Worm (Caenorhabditis elegans) whole organism, mixed stage, embryonic: ENCODE results near the gene cyp-33D1.

Experiments used
- blmp-1 ChIP-seq: fragments of 150-350 bp; optimal IDR thresholded peaks from 2 replicates; lab custom pipeline; 2014; ENCODE audit warnings: missing biosample characterization, missing genetic modification characterization
- ceh-39 ChIP-seq: fragments of 150-350 bp; optimal IDR thresholded peaks from 2 replicates; lab custom pipeline; 2014; ENCODE audit warnings: missing biosample characterization, missing genetic modification characterization
- ceh-43 ChIP-seq: fragments of 200-800 bp; sonication (Bioruptor generic); optimal IDR thresholded peaks from 2 replicates; lab custom pipeline; 2018; ENCODE audit warnings: mild to moderate bottlenecking, missing genetic modification characterization, moderate library complexity, missing compliant biosample characterization
- ceh-83 ChIP-seq: fragments of 200-800 bp; sonication (Bioruptor generic); optimal IDR thresholded peaks from 2 replicates; lab custom pipeline; 2018; ENCODE audit warnings: mild to moderate bottlenecking, missing genetic modification characterization, missing compliant biosample characterization
- ces-1 ChIP-seq: fragments of 150-350 bp; optimal IDR thresholded peaks from 2 replicates; lab custom pipeline; 2014; ENCODE audit warnings: missing biosample characterization, missing genetic modification reagents, missing genetic modification characterization
- cnd-1 ChIP-seq: fragments of 200-800 bp; sonication (Bioruptor generic); optimal IDR thresholded peaks from 2 replicates; lab custom pipeline; 2018; ENCODE audit warnings: mild to moderate bottlenecking, missing genetic modification characterization, missing compliant biosample characterization
- drap-1 ChIP-seq: fragments of 200-800 bp; sonication (Bioruptor generic); optimal IDR thresholded peaks from 3 replicates; lab custom pipeline; 2018; ENCODE audit warnings: mild to moderate bottlenecking, missing genetic modification characterization, missing compliant biosample characterization
- elt-1 ChIP-seq: sonication (generic microtip); optimal IDR thresholded peaks from 2 replicates; lab custom pipeline; 2017; ENCODE audit warnings: missing genetic modification characterization, mild to moderate bottlenecking, missing compliant biosample characterization, antibody characterized with exemption, moderate library complexity, borderline replicate concordance; ENCODE audit not compliant: insufficient read depth
- elt-3 ChIP-seq: fragments of 150-350 bp; optimal IDR thresholded peaks from 2 replicates; lab custom pipeline; 2014; ENCODE audit warnings: missing biosample characterization, missing genetic modification characterization
- flh-1 ChIP-seq: fragments of 200-800 bp; sonication (Bioruptor generic); optimal IDR thresholded peaks from 2 replicates; lab custom pipeline; 2018; ENCODE audit warnings: mild to moderate bottlenecking, missing genetic modification characterization, moderate library complexity, missing compliant biosample characterization
- ham-2 ChIP-seq: fragments of 200-800 bp; sonication (Bioruptor generic); optimal IDR thresholded peaks from 2 replicates; lab custom pipeline; 2018; ENCODE audit warnings: mild to moderate bottlenecking, missing genetic modification characterization, missing compliant biosample characterization
- hlh-1 ChIP-seq: fragments of 150-350 bp; optimal IDR thresholded peaks from 2 replicates; lab custom pipeline; 2014; ENCODE audit warnings: missing biosample characterization, missing genetic modification reagents, missing genetic modification characterization
- lin-13 ChIP-seq: fragments of 150-350 bp; optimal IDR thresholded peaks from 2 replicates; lab custom pipeline; 2014; ENCODE audit warnings: missing biosample characterization, missing genetic modification characterization
- lin-32 ChIP-seq: fragments of 200-800 bp; sonication (Bioruptor generic); optimal IDR thresholded peaks from 2 replicates; lab custom pipeline; 2018; ENCODE audit warnings: mild to moderate bottlenecking, missing genetic modification characterization, missing compliant biosample characterization
- lsy-2 ChIP-seq: fragments of 150-350 bp; optimal IDR thresholded peaks from 2 replicates; lab custom pipeline; 2014; ENCODE audit warnings: missing biosample characterization, missing genetic modification characterization
- mab-5 ChIP-seq: fragments of 150-350 bp; optimal IDR thresholded peaks from 2 replicates; lab custom pipeline; 2014; ENCODE audit warnings: missing biosample characterization, missing genetic modification characterization
- mep-1 ChIP-seq: fragments of 150-350 bp; optimal IDR thresholded peaks from 2 replicates; lab custom pipeline; 2017; ENCODE audit warnings: missing biosample characterization, missing genetic modification reagents, missing genetic modification characterization, inconsistent platforms
- mls-2 ChIP-seq: sonication (generic microtip); optimal IDR thresholded peaks from 2 replicates; lab custom pipeline; 2016; ENCODE audit warnings: mild to moderate bottlenecking, missing genetic modification characterization, moderate library complexity, missing compliant biosample characterization
- nhr-12 ChIP-seq: fragments of 150-350 bp; optimal IDR thresholded peaks from 2 replicates; lab custom pipeline; 2014; ENCODE audit warnings: missing biosample characterization, missing genetic modification characterization
- nhr-2 ChIP-seq: fragments of 150-350 bp; optimal IDR thresholded peaks from 2 replicates; lab custom pipeline; 2014; ENCODE audit warnings: missing biosample characterization, missing genetic modification characterization
- nhr-237 ChIP-seq: fragments of 150-350 bp; optimal IDR thresholded peaks from 2 replicates; lab custom pipeline; 2014; ENCODE audit warnings: missing biosample characterization, missing genetic modification characterization
- nhr-28 ChIP-seq: fragments of 150-350 bp; optimal IDR thresholded peaks from 2 replicates; lab custom pipeline; 2014; ENCODE audit warnings: missing biosample characterization, missing genetic modification characterization
- nhr-76 ChIP-seq: sonication (generic microtip); optimal IDR thresholded peaks from 2 replicates; lab custom pipeline; 2017; ENCODE audit warnings: missing biosample characterization, missing genetic modification characterization
- pha-4 ChIP-seq: fragments of 150-350 bp; optimal IDR thresholded peaks from 2 replicates; lab custom pipeline; 2018; ENCODE audit warnings: missing biosample characterization, missing genetic modification reagents, missing genetic modification characterization
- sem-2 ChIP-seq: fragments of 200-800 bp; sonication (Bioruptor generic); optimal IDR thresholded peaks from 2 replicates; lab custom pipeline; 2018; ENCODE audit warnings: mild to moderate bottlenecking, missing genetic modification characterization, missing compliant biosample characterization
- snpc-4 ChIP-seq: fragments of 150-350 bp; optimal IDR thresholded peaks from 2 replicates; lab custom pipeline; 2014; ENCODE audit warnings: missing biosample characterization, missing genetic modification characterization
- sptf-1 ChIP-seq: sonication (generic microtip); optimal IDR thresholded peaks from 2 replicates; lab custom pipeline; 2017; ENCODE audit warnings: mild to moderate bottlenecking, missing genetic modification characterization, moderate library complexity, missing compliant biosample characterization
- tbx-8 ChIP-seq: fragments of 200-800 bp; sonication (Bioruptor generic); optimal IDR thresholded peaks from 2 replicates; lab custom pipeline; 2018; ENCODE audit warnings: mild to moderate bottlenecking, missing genetic modification characterization, moderate library complexity, missing compliant biosample characterization
- unc-120 ChIP-seq: sonication (generic microtip); optimal IDR thresholded peaks from 2 replicates; lab custom pipeline; 2017; ENCODE audit warnings: missing genetic modification characterization, missing compliant biosample characterization; ENCODE audit not compliant: poor library complexity, severe bottlenecking
- unc-39 ChIP-seq: fragments of 150-350 bp; optimal IDR thresholded peaks from 2 replicates; lab custom pipeline; 2014; ENCODE audit warnings: missing biosample characterization, missing genetic modification characterization
- unc-62 ChIP-seq: fragments of 150-350 bp; optimal IDR thresholded peaks from 2 replicates; lab custom pipeline; 2014; ENCODE audit warnings: missing biosample characterization, missing genetic modification reagents, missing genetic modification characterization
- zip-8 ChIP-seq: fragments of 150-350 bp; optimal IDR thresholded peaks from 2 replicates; lab custom pipeline; 2014; ENCODE audit warnings: missing biosample characterization, missing genetic modification characterization
- ztf-11 ChIP-seq: fragments of 150-350 bp; optimal IDR thresholded peaks from 2 replicates; lab custom pipeline; 2014; ENCODE audit warnings: missing biosample characterization, missing genetic modification characterization

Gene cyp-33D1

ce11 chrV:16145009-16145408, 30.6 kb downstream of the cyp-33D1 start:
- TF ChIP-seq sem-2 (GFP tag; lab: Kevin White, UChicago) (no peak), nhr-2 (tag; lab: Kevin White, UChicago) (no peak), unc-62 (GFP tag; lab: Kevin White, UChicago) (no peak), sptf-1 (tag; lab: Kevin White, UChicago) (no peak), cnd-1 (tag; lab: Kevin White, UChicago) (no peak), nhr-28 (no peak), flh-1 (GFP tag; lab: Kevin White, UChicago) (no peak), ceh-39 (tag; lab: Kevin White, UChicago) (no peak), unc-120 (tag; lab: Kevin White, UChicago) (no peak), ceh-83 (GFP tag; lab: Kevin White, UChicago) (no peak), lin-13 (tag; lab: Kevin White, UChicago) (no peak), elt-3 (no peak), tbx-8 (no peak), hlh-1 (tag; lab: Kevin White, UChicago) (no peak), ceh-43 (GFP tag; lab: Kevin White, UChicago) (no peak), drap-1 (GFP tag; lab: Kevin White, UChicago) (no peak), blmp-1 (tag; lab: Kevin White, UChicago) (no peak), mep-1 (no peak), nhr-237 (no peak), mls-2 (tag; lab: Kevin White, UChicago) (no peak)

- no peak for TF ChIP-seq mab-5 (tag; lab: Kevin White, UChicago)
- TF ChIP-seq cnd-1 (tag; lab: Kevin White, UChicago), result no peak
- no peak for TF ChIP-seq nhr-2 (tag; lab: Kevin White, UChicago)
- no peak for TF ChIP-seq lsy-2 (tag; lab: Kevin White, UChicago)
- no peak for TF ChIP-seq blmp-1 (tag; lab: Kevin White, UChicago)
- TF ChIP-seq nhr-237, result no peak
These were observed 32.5 kb downstream of the cyp-33D1 start, which contains the start of gene fbxa-88 for ce11 chrV:16143066-16143581. Gene fbxa-88, minus strand, starts transcription at chrV:16143116.

- TF ChIP-seq unc-120 (tag; lab: Kevin White, UChicago) (no peak), ham-2 (GFP tag; lab: Kevin White, UChicago) (no peak), drap-1 (GFP tag; lab: Kevin White, UChicago) (no peak), flh-1 (GFP tag; lab: Kevin White, UChicago) (no peak), mab-5 (tag; lab: Kevin White, UChicago) (no peak), ceh-43 (GFP tag; lab: Kevin White, UChicago) (no peak), nhr-12 (tag; lab: Kevin White, UChicago) (no peak), lin-32 (GFP tag; lab: Kevin White, UChicago) (no peak), elt-1 (tag; lab: Kevin White, UChicago) (no peak), ces-1 (GFP tag; lab: Kevin White, UChicago) (no peak), unc-39 (no peak), zip-8 (tag; lab: Kevin White, UChicago) (no peak)
- TF ChIP-seq, all 35 proteins: peak for 0
These were observed 33.3 kb downstream of the cyp-33D1 start, which contains the start of gene fbxa-18 for ce11 chrV:16142371-16142770. Gene fbxa-18, plus strand, starts transcription at chrV:16142671.

- no peak for TF ChIP-seq elt-1 (tag; lab: Kevin White, UChicago)
- no peak for TF ChIP-seq tbx-8
- TF ChIP-seq nhr-76 (tag; lab: Kevin White, UChicago), result no peak
- no peak for TF ChIP-seq ceh-83 (GFP tag; lab: Kevin White, UChicago)
- TF ChIP-seq pha-4 (tag; lab: Kevin White, UChicago), result no peak
- TF ChIP-seq mab-5 (tag; lab: Kevin White, UChicago), result no peak
- TF ChIP-seq ztf-11, result no peak
- no peak for TF ChIP-seq sptf-1 (tag; lab: Kevin White, UChicago)
- no peak for TF ChIP-seq zip-8 (tag; lab: Kevin White, UChicago)
- no peak for TF ChIP-seq sem-2 (GFP tag; lab: Kevin White, UChicago)
- no peak for TF ChIP-seq nhr-12 (tag; lab: Kevin White, UChicago)
- TF ChIP-seq nhr-28, result no peak
- TF ChIP-seq mep-1, result no peak
- no peak for TF ChIP-seq blmp-1 (tag; lab: Kevin White, UChicago)
- TF ChIP-seq elt-3, result no peak
- no peak for TF ChIP-seq ceh-43 (GFP tag; lab: Kevin White, UChicago)
- TF ChIP-seq drap-1 (GFP tag; lab: Kevin White, UChicago), result no peak
- no peak for TF ChIP-seq snpc-4 (tag; lab: Kevin White, UChicago)
- TF ChIP-seq hlh-1 (tag; lab: Kevin White, UChicago), result no peak
These were observed 34.6 kb downstream of the cyp-33D1 start, which contains the start of gene clc-32 for ce11 chrV:16141071-16141470. Gene clc-32, minus strand, starts transcription at chrV:16141171.
